Fruit fly (Drosophila melanogaster) whole organism, pupa: ENCODE data around the gene how.

Experiments
- CG10348 ChIP-seq: fragments of 200-800 bp; sonication (Bioruptor generic); IDR thresholded peaks from 2 replicates; pipeline ENCODE4 v1.3.6; 2022; ENCODE audit warnings: missing biosample characterization, missing genetic modification characterization
- CG12605 ChIP-seq: fragments of 200-800 bp; sonication (Bioruptor generic); IDR thresholded peaks from 2 replicates; pipeline ENCODE4 v1.3.6; 2022; ENCODE audit warnings: missing biosample characterization, missing genetic modification characterization
- CG13204 ChIP-seq: fragments of 200-800 bp; sonication (Bioruptor generic); optimal IDR thresholded peaks from 2 replicates; lab custom pipeline; 2018; ENCODE audit warnings: missing biosample characterization, mild to moderate bottlenecking, missing genetic modification characterization, moderate library complexity
- CG14655 ChIP-seq: fragments of 200-800 bp; sonication (Bioruptor generic); optimal IDR thresholded peaks from 3 replicates; lab custom pipeline; 2017; ENCODE audit warnings: mild to moderate bottlenecking, missing biosample characterization, missing genetic modification reagents, missing genetic modification characterization
- CG15710 ChIP-seq: fragments of 200-800 bp; sonication (Bioruptor generic); optimal IDR thresholded peaks from 2 replicates; lab custom pipeline; 2018; ENCODE audit warnings: missing biosample characterization, mild to moderate bottlenecking, missing genetic modification characterization, moderate library complexity
- CG17806 ChIP-seq: fragments of 200-800 bp; sonication (Bioruptor generic); optimal IDR thresholded peaks from 2 replicates; lab custom pipeline; 2018; ENCODE audit warnings: missing biosample characterization, mild to moderate bottlenecking, missing genetic modification characterization, moderate library complexity
- CG32121 ChIP-seq: fragments of 200-800 bp; sonication (Bioruptor generic); IDR thresholded peaks from 2 replicates; pipeline ENCODE4 v1.3.6; 2022; ENCODE audit warnings: missing biosample characterization, missing genetic modification characterization
- CG34367 ChIP-seq: fragments of 200-800 bp; sonication (Bioruptor generic); optimal IDR thresholded peaks from 2 replicates; lab custom pipeline; 2018; ENCODE audit warnings: missing biosample characterization, mild to moderate bottlenecking, missing genetic modification characterization
- CG4496 ChIP-seq: fragments of 200-800 bp; sonication (Bioruptor generic); IDR thresholded peaks from 3 replicates; pipeline ENCODE4 v1.3.6; 2022; ENCODE audit warnings: missing biosample characterization, missing genetic modification characterization
- CG8159 ChIP-seq: fragments of 200-800 bp; sonication (Bioruptor generic); optimal IDR thresholded peaks from 3 replicates; lab custom pipeline; 2018; ENCODE audit warnings: missing biosample characterization, mild to moderate bottlenecking, missing genetic modification characterization, moderate library complexity
- CG8301 ChIP-seq: fragments of 200-800 bp; sonication (Bioruptor generic); optimal IDR thresholded peaks from 2 replicates; lab custom pipeline; 2018; ENCODE audit warnings: missing biosample characterization, mild to moderate bottlenecking, missing genetic modification characterization
- CG9948 ChIP-seq: fragments of 200-800 bp; sonication (Bioruptor generic); optimal IDR thresholded peaks from 2 replicates; lab custom pipeline; 2018; ENCODE audit warnings: missing biosample characterization, mild to moderate bottlenecking, missing genetic modification characterization, moderate library complexity
- D1 ChIP-seq: fragments of 200-800 bp; sonication (Bioruptor generic); optimal IDR thresholded peaks from 2 replicates; lab custom pipeline; 2018; ENCODE audit warnings: missing biosample characterization, mild to moderate bottlenecking, missing genetic modification characterization, moderate library complexity
- EcR ChIP-seq: fragments of 200-800 bp; sonication (Bioruptor generic); optimal IDR thresholded peaks from 3 replicates; lab custom pipeline; 2019; ENCODE audit warnings: missing biosample characterization, missing genetic modification characterization, mild to moderate bottlenecking, moderate library complexity, missing genetic modification reagents
- Ets98B ChIP-seq: fragments of 200-800 bp; sonication (Bioruptor generic); IDR thresholded peaks from 2 replicates; pipeline ENCODE4 v1.3.6; 2022; ENCODE audit warnings: missing biosample characterization, missing genetic modification characterization
- Pif1A ChIP-seq: fragments of 200-800 bp; sonication (Bioruptor generic); optimal IDR thresholded peaks from 3 replicates; lab custom pipeline; 2016; ENCODE audit warnings: missing biosample characterization, missing genetic modification characterization
- Pif1B ChIP-seq: fragments of 200-800 bp; sonication (Bioruptor generic); optimal IDR thresholded peaks from 3 replicates; lab custom pipeline; 2016; ENCODE audit warnings: missing biosample characterization, missing genetic modification characterization
- Snoo ChIP-seq: fragments of 200-800 bp; sonication (Bioruptor generic); optimal IDR thresholded peaks from 3 replicates; lab custom pipeline; 2017; ENCODE audit warnings: missing biosample characterization, mild to moderate bottlenecking, missing genetic modification characterization, inconsistent platforms
- fd96Ca ChIP-seq: fragments of 200-800 bp; sonication (Bioruptor generic); IDR thresholded peaks from 3 replicates; pipeline ENCODE4 v1.3.6; 2022; ENCODE audit warnings: missing biosample characterization, missing genetic modification characterization
- gl ChIP-seq: fragments of 200-800 bp; sonication (Bioruptor generic); optimal IDR thresholded peaks from 2 replicates; lab custom pipeline; 2018; ENCODE audit warnings: missing biosample characterization, mild to moderate bottlenecking, missing genetic modification characterization
- rn ChIP-seq: fragments of 200-800 bp; sonication (Bioruptor generic); IDR thresholded peaks from 2 replicates; pipeline ENCODE4 v1.3.6; 2022; ENCODE audit warnings: missing biosample characterization, missing genetic modification characterization

how gene

DNA sequence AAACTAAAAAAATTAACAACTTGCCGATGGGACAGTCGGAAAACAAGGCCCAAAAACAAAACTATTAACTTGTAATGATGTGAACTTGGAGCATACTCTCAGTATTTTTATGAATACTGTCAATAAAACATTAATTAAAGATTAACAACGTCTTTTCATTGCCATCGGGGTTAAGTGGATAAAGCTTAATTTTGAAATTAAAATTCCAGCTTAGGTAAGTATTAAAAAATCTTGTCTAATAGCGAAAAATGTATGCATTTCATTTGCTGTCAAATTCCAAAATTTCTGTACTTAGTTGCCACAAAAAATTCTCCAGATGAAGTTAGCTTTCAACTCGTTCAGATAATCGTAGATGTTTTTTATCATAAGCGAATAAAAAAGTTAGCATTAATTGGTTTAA lies 27.6 kb upstream of the how start, which contains the start of gene Theg:
Gene Theg, plus strand, starts transcription at position 301 of the 400 bp plus-strand sequence.
- TF ChIP-seq CG12605 (GFP tag; lab: Robert Waterston, UW), result no peak
- TF ChIP-seq Pif1B (GFP tag; lab: Kevin White, UChicago), result no peak
- no peak for TF ChIP-seq fd96Ca
- TF ChIP-seq CG15710 (tag; lab: Kevin White, UChicago), result no peak
- no peak for TF ChIP-seq D1 (tag; lab: Kevin White, UChicago)
- no peak for TF ChIP-seq CG14655 (GFP tag; lab: Kevin White, UChicago)
- TF ChIP-seq CG8159, result no peak
- TF ChIP-seq CG4496, result no peak

DNA sequence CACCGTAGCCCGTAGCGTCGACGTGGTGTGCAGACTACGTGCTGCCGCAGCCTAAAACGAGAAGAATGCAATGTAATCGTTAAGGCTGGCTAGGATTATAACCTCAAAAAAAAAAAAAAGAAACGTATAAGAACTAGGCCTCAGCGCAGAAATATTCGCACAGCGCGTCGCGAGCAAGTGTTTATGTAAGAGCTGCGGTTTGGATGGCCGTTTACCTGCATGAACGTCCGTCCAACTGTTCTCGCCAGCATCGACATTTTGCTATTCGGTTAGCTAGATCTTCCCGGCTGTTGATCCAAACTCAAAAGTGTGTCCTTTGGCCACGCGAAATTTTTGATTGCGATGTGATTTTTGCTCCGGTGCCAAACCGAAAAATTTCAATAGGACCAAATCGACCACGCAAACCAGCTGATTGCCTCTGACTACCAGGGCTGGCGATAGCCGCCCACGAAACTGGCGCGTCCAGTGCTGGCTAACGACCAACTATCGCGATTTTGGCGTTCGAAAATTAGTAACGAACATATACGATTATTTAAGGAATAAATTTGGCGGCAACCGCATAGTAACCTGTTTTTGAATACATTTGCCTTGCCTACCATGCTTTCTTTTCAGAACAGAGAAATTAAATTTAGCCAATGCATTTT lies 23.1 kb upstream of the how start, which contains the start of gene Idh3b:
Gene Idh3b, minus strand, starts transcription at position 606 of the 644 bp plus-strand sequence.
- TF ChIP-seq CG4496, result peak; percentile 69
- peak; percentile 29 for TF ChIP-seq CG15710 (tag; lab: Kevin White, UChicago)
- TF ChIP-seq rn (GFP tag; lab: Robert Waterston, UW), result 0 out of 2 replicates have a peak, but pooled peaks have one; percentile 27
- no peak for TF ChIP-seq CG13204 (GFP tag; lab: Kevin White, UChicago)
- TF ChIP-seq Snoo (tag; lab: Kevin White, UChicago), result peak; percentile 43
- TF ChIP-seq, all 21 proteins: peak for 4

DNA sequence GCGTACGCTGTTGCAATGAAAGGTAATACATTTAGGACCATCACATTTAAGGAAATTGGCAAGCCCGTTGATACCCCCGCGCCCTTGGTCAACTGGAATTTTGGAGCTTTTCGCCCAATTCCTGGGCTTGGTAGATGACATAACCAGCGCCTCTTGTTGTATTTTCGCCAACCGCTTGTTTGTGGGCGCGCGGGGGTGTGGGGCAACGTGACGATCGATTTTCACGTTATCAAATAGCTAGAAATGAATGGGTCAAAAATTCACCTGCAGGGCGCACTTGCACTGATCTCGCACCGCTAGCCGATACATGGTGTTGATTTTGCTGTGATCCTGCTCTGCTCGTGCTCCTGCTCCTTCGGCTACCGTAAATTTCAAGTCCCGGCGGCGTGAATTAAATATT lies 19.4 kb upstream of the how start:
- TF ChIP-seq D1 (tag; lab: Kevin White, UChicago) (no peak), CG32121 (GFP tag; lab: Robert Waterston, UW) (no peak), gl (no peak), CG17806 (tag; lab: Kevin White, UChicago) (no peak), CG9948 (tag; lab: Kevin White, UChicago) (no peak), CG13204 (GFP tag; lab: Kevin White, UChicago) (no peak), CG12605 (GFP tag; lab: Robert Waterston, UW) (no peak)
- TF ChIP-seq, all 21 proteins: peak for 0

DNA sequence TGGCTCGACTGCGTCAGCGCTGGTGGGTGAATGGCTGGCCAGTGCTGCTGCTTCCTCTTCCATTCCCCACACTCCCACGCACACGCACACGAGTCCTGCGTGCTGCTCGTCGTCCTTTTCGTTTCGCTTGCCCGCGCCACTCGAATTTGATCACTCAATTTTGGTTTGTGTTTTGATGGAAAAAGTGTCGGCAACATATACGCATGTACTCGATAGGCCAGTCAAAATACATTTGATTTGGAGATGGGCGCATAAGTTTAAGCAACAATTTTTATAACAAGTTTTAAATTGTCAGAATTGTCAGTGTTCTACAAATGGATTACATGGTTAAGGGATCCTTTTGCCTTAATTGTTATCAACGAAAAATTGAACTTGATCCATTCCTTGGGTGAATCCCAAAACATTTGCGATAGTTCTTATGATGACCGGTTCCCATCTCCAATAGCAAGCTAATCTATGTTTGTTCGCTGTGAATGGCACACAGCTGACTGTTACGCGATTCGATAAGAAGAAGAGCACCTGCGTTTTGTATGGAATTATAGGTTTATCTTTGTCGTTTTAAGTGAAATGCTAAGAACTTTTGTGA lies 18.9 kb upstream of the how start, which contains the start of the genes Mitofilin and mRpL35:
Gene Mitofilin, minus strand, starts transcription at position 295 of the 586 bp plus-strand sequence.
Gene mRpL35, plus strand, starts transcription at position 487 of the 586 bp plus-strand sequence.
- TF ChIP-seq CG17806 (tag; lab: Kevin White, UChicago) (no peak), CG34367 (tag; lab: Kevin White, UChicago) (peak; percentile 8), gl (no peak), Ets98B (GFP tag; lab: Robert Waterston, UW) (no peak), Pif1B (GFP tag; lab: Kevin White, UChicago) (no peak), D1 (tag; lab: Kevin White, UChicago) (no peak), CG32121 (GFP tag; lab: Robert Waterston, UW) (no peak), Pif1A (GFP tag; lab: Kevin White, UChicago) (no peak), CG12605 (GFP tag; lab: Robert Waterston, UW) (no peak), rn (GFP tag; lab: Robert Waterston, UW) (no peak), CG15710 (tag; lab: Kevin White, UChicago) (peak; percentile 20), CG14655 (GFP tag; lab: Kevin White, UChicago) (no peak), Snoo (tag; lab: Kevin White, UChicago) (no peak), CG8159 (peak; percentile 32), CG4496 (peak; percentile 26; the same call in 1 of the 3 replicates)

DNA sequence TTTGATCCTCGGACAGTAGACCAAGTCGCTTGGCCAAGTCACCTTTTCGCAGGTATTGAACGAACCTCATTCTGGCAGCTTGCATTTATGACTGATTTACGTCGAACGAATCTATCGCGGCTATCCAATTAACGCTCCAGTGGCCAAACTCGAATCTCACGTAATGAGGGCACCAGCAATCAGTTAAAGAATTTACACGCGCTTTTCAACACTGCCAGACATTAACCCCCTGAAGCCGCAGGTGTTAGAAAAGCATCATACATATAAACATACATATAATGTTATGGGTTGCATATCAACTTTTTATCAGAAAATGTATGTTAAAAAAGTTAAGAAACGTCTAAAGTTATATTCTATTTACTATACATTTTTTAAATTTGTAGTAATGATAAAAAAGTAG lies 16.7 kb upstream of the how start, which contains the start of gene CG6028:
Gene CG6028, minus strand, starts transcription at position 187 of the 400 bp plus-strand sequence.
- TF ChIP-seq Ets98B (GFP tag; lab: Robert Waterston, UW), result peak; percentile 28; the same call in 1 of the 2 replicates
- TF ChIP-seq CG8159, result no peak
- peak; percentile 14 for TF ChIP-seq Snoo (tag; lab: Kevin White, UChicago)
- peak; percentile 6 for TF ChIP-seq CG17806 (tag; lab: Kevin White, UChicago)
- TF ChIP-seq CG4496, result peak; percentile 40; the same call in 1 of the 3 replicates
- no peak for TF ChIP-seq CG10348 (GFP tag; lab: Robert Waterston, UW)
- TF ChIP-seq, all 21 proteins: peak for 4

DNA sequence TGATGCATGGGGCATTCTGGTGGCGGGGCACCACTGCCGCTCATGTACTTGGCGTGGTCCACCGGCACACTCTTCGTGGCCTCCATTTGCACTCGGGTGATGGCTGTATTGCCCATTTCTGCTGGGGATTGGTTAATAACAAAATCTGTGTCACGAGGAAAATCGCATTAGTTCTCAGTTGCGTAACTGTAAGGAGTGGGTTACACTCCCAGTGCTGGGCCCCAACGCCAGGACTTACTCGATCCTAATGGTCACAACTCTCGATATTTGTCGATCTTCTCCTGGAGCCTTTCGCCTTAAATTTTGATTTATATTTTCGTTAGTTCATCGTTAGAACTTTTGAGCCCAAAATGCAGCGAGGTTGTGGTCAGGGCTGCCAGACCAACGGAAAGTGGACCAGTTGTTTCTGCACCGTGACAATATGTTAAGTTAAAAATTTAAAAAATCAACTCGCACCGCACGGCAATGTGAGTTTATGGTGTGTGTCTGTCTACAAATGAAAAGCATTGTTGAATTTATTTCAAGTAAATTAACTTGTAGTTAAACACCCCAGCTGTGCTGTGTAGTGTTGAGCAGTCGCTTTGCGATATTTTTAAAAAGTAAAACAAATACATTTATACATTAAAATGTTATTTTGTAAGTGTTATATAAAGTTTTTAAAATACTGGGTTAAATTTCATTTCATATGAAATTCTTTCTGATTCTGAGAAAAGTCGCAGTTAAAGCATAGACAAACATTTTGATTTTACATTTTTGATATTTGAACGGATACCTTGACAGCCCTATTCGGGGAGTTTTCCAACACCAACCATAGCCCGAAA lies 14.9 kb upstream of the how start, which contains the start of the genes Cchl and ND-42:
Gene Cchl, minus strand, starts transcription at position 559 of the 821 bp plus-strand sequence.
Gene ND-42, plus strand, starts transcription at position 788 of the 821 bp plus-strand sequence.
- TF ChIP-seq EcR (GFP tag; lab: Kevin White, UChicago) (no peak), CG32121 (GFP tag; lab: Robert Waterston, UW) (peak; percentile 46; the same call in 1 of the 2 replicates), fd96Ca (peak; percentile 77; the same call in 2 of the 3 replicates), CG12605 (GFP tag; lab: Robert Waterston, UW) (peak; percentile 27), CG8301 (tag; lab: Kevin White, UChicago) (no peak), Ets98B (GFP tag; lab: Robert Waterston, UW) (peak; percentile 75), Pif1A (GFP tag; lab: Kevin White, UChicago) (no peak), CG14655 (GFP tag; lab: Kevin White, UChicago) (no peak), CG8159 (peak; percentile 79), gl (peak; percentile 18), CG17806 (tag; lab: Kevin White, UChicago) (peak; percentile 66), D1 (tag; lab: Kevin White, UChicago) (no peak), CG10348 (GFP tag; lab: Robert Waterston, UW) (no peak), CG13204 (GFP tag; lab: Kevin White, UChicago) (no peak), CG9948 (tag; lab: Kevin White, UChicago) (peak; percentile 48), CG4496 (peak; percentile 75), Pif1B (GFP tag; lab: Kevin White, UChicago) (no peak), CG15710 (tag; lab: Kevin White, UChicago) (peak; percentile 79), Snoo (tag; lab: Kevin White, UChicago) (peak; percentile 79), CG34367 (tag; lab: Kevin White, UChicago) (peak; percentile 70)
- TF ChIP-seq, all 21 proteins: peak for 12
